Worm (Caenorhabditis elegans) whole organism, late embryonic: ENCODE data around the gene C15C8.6.

Experiments
- F13H6.1 ChIP-seq: sonication (generic microtip); optimal IDR thresholded peaks from 2 replicates; lab custom pipeline; 2016; ENCODE audit warnings: missing genetic modification characterization, missing compliant biosample characterization
- K02D7.2 ChIP-seq: sonication (generic microtip); optimal IDR thresholded peaks from 2 replicates; lab custom pipeline; 2017; ENCODE audit warnings: mild to moderate bottlenecking, missing genetic modification characterization, missing compliant biosample characterization
- T23F11.4 ChIP-seq: fragments of 200-800 bp; sonication (Bioruptor generic); optimal IDR thresholded peaks from 2 replicates; lab custom pipeline; 2018; ENCODE audit warnings: mild to moderate bottlenecking, missing genetic modification characterization, missing compliant biosample characterization
- ahr-1 ChIP-seq: sonication (generic microtip); optimal IDR thresholded peaks from 2 replicates; lab custom pipeline; 2016; ENCODE audit warnings: missing genetic modification characterization, missing compliant biosample characterization
- ama-1 ChIP-seq: fragments of 150-350 bp; optimal IDR thresholded peaks from 2 replicates; lab custom pipeline; 2014
- ceh-19 ChIP-seq: fragments of 200-800 bp; sonication (Bioruptor generic); optimal IDR thresholded peaks from 2 replicates; lab custom pipeline; 2018; ENCODE audit warnings: mild to moderate bottlenecking, missing genetic modification characterization, missing compliant biosample characterization
- ceh-22 ChIP-seq: sonication (generic microtip); optimal IDR thresholded peaks from 2 replicates; lab custom pipeline; 2017; ENCODE audit warnings: missing biosample characterization, missing genetic modification characterization
- ceh-30 ChIP-seq: fragments of 150-350 bp; optimal IDR thresholded peaks from 2 replicates; lab custom pipeline; 2014; ENCODE audit warnings: missing biosample characterization, missing genetic modification characterization
- ceh-34 ChIP-seq: sonication (generic microtip); optimal IDR thresholded peaks from 2 replicates; lab custom pipeline; 2016; ENCODE audit warnings: mild to moderate bottlenecking, missing genetic modification characterization, missing compliant biosample characterization
- ceh-45 ChIP-seq: fragments of 200-800 bp; sonication (Bioruptor generic); IDR thresholded peaks from 2 replicates; pipeline ENCODE4 v1.3.6; 2022; ENCODE audit warnings: missing genetic modification reagents, missing genetic modification characterization, missing compliant biosample characterization
- che-1 ChIP-seq: sonication (generic microtip); optimal IDR thresholded peaks from 2 replicates; lab custom pipeline; 2016; ENCODE audit warnings: mild to moderate bottlenecking, missing genetic modification characterization, missing compliant biosample characterization
- dmd-4 ChIP-seq: sonication (generic microtip); optimal IDR thresholded peaks from 2 replicates; lab custom pipeline; 2016; ENCODE audit warnings: borderline replicate concordance, missing genetic modification characterization, missing compliant biosample characterization
- elt-2 ChIP-seq: sonication (generic microtip); optimal IDR thresholded peaks from 2 replicates; lab custom pipeline; 2016; ENCODE audit warnings: missing genetic modification reagents, missing genetic modification characterization, missing compliant biosample characterization
- elt-4 ChIP-seq: sonication (generic microtip); optimal IDR thresholded peaks from 2 replicates; lab custom pipeline; 2016; ENCODE audit warnings: missing genetic modification characterization, missing compliant biosample characterization
- ets-4 ChIP-seq: sonication (generic microtip); optimal IDR thresholded peaks from 2 replicates; lab custom pipeline; 2016; ENCODE audit warnings: missing genetic modification characterization, missing compliant biosample characterization
- fkh-10 ChIP-seq: fragments of 150-350 bp; optimal IDR thresholded peaks from 2 replicates; lab custom pipeline; 2014; ENCODE audit warnings: missing biosample characterization, missing genetic modification reagents, missing genetic modification characterization
- hlh-13 ChIP-seq: fragments of 200-800 bp; sonication (Bioruptor generic); optimal IDR thresholded peaks from 2 replicates; lab custom pipeline; 2018; ENCODE audit warnings: mild to moderate bottlenecking, missing genetic modification characterization, missing compliant biosample characterization
- hlh-30 ChIP-seq: sonication (generic microtip); optimal IDR thresholded peaks from 2 replicates; lab custom pipeline; 2017; ENCODE audit warnings: antibody characterized with exemption, missing genetic modification characterization, missing compliant biosample characterization; ENCODE audit not compliant: insufficient read depth
- hlh-8 ChIP-seq: sonication (generic microtip); optimal IDR thresholded peaks from 2 replicates; lab custom pipeline; 2016; ENCODE audit warnings: missing genotype, missing genetic modification characterization, missing compliant biosample characterization
- mec-3 ChIP-seq: sonication (generic microtip); optimal IDR thresholded peaks from 2 replicates; lab custom pipeline; 2016; ENCODE audit warnings: borderline replicate concordance, missing genetic modification characterization, missing compliant biosample characterization
- nhr-232 ChIP-seq: sonication (generic microtip); optimal IDR thresholded peaks from 2 replicates; lab custom pipeline; 2016; ENCODE audit warnings: missing genetic modification characterization, missing compliant biosample characterization
- pag-3 ChIP-seq: sonication (generic microtip); optimal IDR thresholded peaks from 2 replicates; lab custom pipeline; 2016; ENCODE audit warnings: missing compliant biosample characterization, missing genetic modification characterization, borderline replicate concordance
- pat-9 ChIP-seq: fragments of 200-800 bp; sonication (Bioruptor generic); optimal IDR thresholded peaks from 2 replicates; lab custom pipeline; 2018; ENCODE audit warnings: mild to moderate bottlenecking, missing genetic modification characterization, moderate library complexity, missing compliant biosample characterization
- pax-1 ChIP-seq: fragments of 150-350 bp; optimal IDR thresholded peaks from 2 replicates; lab custom pipeline; 2014; ENCODE audit warnings: missing biosample characterization, missing genetic modification characterization
- pros-1 ChIP-seq: fragments of 150-350 bp; optimal IDR thresholded peaks from 2 replicates; lab custom pipeline; 2014; ENCODE audit warnings: missing biosample characterization, missing genetic modification reagents, missing genetic modification characterization
- sox-2 ChIP-seq: fragments of 200-800 bp; sonication (Bioruptor generic); IDR thresholded peaks from 2 replicates; pipeline ENCODE4 v1.3.6; 2022; ENCODE audit warnings: missing genetic modification reagents, missing genetic modification characterization, missing compliant biosample characterization
- tbx-2 ChIP-seq: sonication (generic microtip); optimal IDR thresholded peaks from 2 replicates; lab custom pipeline; 2016; ENCODE audit warnings: missing genetic modification characterization, missing compliant biosample characterization
- tbx-7 ChIP-seq: sonication (generic microtip); optimal IDR thresholded peaks from 2 replicates; lab custom pipeline; 2016; ENCODE audit warnings: missing genotype, missing genetic modification characterization, missing compliant biosample characterization
- ttx-3 ChIP-seq: sonication (generic microtip); optimal IDR thresholded peaks from 2 replicates; lab custom pipeline; 2016; ENCODE audit warnings: missing genetic modification reagents, missing genetic modification characterization, missing compliant biosample characterization
- unc-42 ChIP-seq: sonication (generic microtip); optimal IDR thresholded peaks from 2 replicates; lab custom pipeline; 2016; ENCODE audit warnings: missing genotype, missing genetic modification characterization, missing compliant biosample characterization
- unc-86 ChIP-seq: sonication (generic microtip); optimal IDR thresholded peaks from 2 replicates; lab custom pipeline; 2016; ENCODE audit warnings: missing genetic modification characterization, missing compliant biosample characterization
- ztf-16 ChIP-seq: sonication (generic microtip); optimal IDR thresholded peaks from 2 replicates; lab custom pipeline; 2017; ENCODE audit warnings: missing genetic modification characterization, missing compliant biosample characterization

The C15C8.6 gene

ce11 chrV:12751495-12752050 lies at the start of gene C15C8.6:
Gene C15C8.6, minus strand, starts transcription at chrV:12751545.
- no peak for TF ChIP-seq unc-86
- no peak for TF ChIP-seq pax-1 (tag; lab: Kevin White, UChicago)
- TF ChIP-seq tbx-7 (tag; lab: Kevin White, UChicago) = no peak

- no peak for TF ChIP-seq dmd-4
- no peak for TF ChIP-seq elt-2 (tag; lab: Kevin White, UChicago)
- TF ChIP-seq ceh-22 (tag; lab: Kevin White, UChicago) = no peak
- TF ChIP-seq ceh-30 (tag; lab: Kevin White, UChicago) = no peak
Measured at ce11 chrV:12800171-12800570, 48.8 kb upstream of the C15C8.6 start, which contains the start of gene ugt-3. Gene ugt-3, minus strand, starts transcription at chrV:12800271.

ce11 chrV:12797992-12798391 lies 46.6 kb upstream of the C15C8.6 start, which contains the start of gene ugt-6:
Gene ugt-6, minus strand, starts transcription at chrV:12798224.
- TF ChIP-seq T23F11.4 = no peak

- TF ChIP-seq ttx-3 (tag; lab: Kevin White, UChicago) = no peak
- TF ChIP-seq ama-1 (lab: Kevin White, UChicago) = no peak
- TF ChIP-seq che-1 (tag; lab: Kevin White, UChicago) = no peak
- TF ChIP-seq T23F11.4 = no peak
- TF ChIP-seq hlh-8 (tag; lab: Kevin White, UChicago) = no peak
- TF ChIP-seq K02D7.2 (tag; lab: Kevin White, UChicago) = no peak
- no peak for TF ChIP-seq hlh-30 (tag; lab: Kevin White, UChicago)
- no peak for TF ChIP-seq nhr-232 (tag; lab: Kevin White, UChicago)
- no peak for TF ChIP-seq mec-3 (tag; lab: Kevin White, UChicago)
Measured at ce11 chrV:12796908-12797490, 45.7 kb upstream of the C15C8.6 start.

ce11 chrV:12795927-12796326 lies 44.6 kb upstream of the C15C8.6 start:
- peak; percentile 16 for TF ChIP-seq elt-2 (tag; lab: Kevin White, UChicago)
- TF ChIP-seq pag-3 (tag; lab: Kevin White, UChicago) = no peak

- TF ChIP-seq fkh-10 (GFP tag; lab: Kevin White, UChicago) = no peak
- TF ChIP-seq elt-2 (tag; lab: Kevin White, UChicago) = peak; percentile 21
- no peak for TF ChIP-seq pat-9
- TF ChIP-seq pax-1 (tag; lab: Kevin White, UChicago) = no peak
Measured at ce11 chrV:12795196-12795595, 43.9 kb upstream of the C15C8.6 start, which contains the start of gene ugt-4. Gene ugt-4, minus strand, starts transcription at chrV:12795336.

- TF ChIP-seq ahr-1 (tag; lab: Kevin White, UChicago) (no peak), che-1 (tag; lab: Kevin White, UChicago) (no peak), elt-4 (tag; lab: Kevin White, UChicago) (no peak), ets-4 (tag; lab: Kevin White, UChicago) (no peak), pros-1 (tag; lab: Kevin White, UChicago) (no peak), unc-86 (no peak), ceh-45 (no peak), sox-2 (GFP tag; lab: Robert Waterston, UW) (no peak), hlh-13 (GFP tag; lab: Kevin White, UChicago) (no peak), F13H6.1 (no peak), ama-1 (lab: Kevin White, UChicago) (no peak), unc-42 (tag; lab: Kevin White, UChicago) (no peak), ceh-19 (GFP tag; lab: Kevin White, UChicago) (no peak), ceh-34 (tag; lab: Kevin White, UChicago) (no peak), ztf-16 (tag; lab: Kevin White, UChicago) (no peak), ttx-3 (tag; lab: Kevin White, UChicago) (no peak), pag-3 (tag; lab: Kevin White, UChicago) (no peak), tbx-2 (no peak)
Measured at ce11 chrV:12792752-12793151, 41.4 kb upstream of the C15C8.6 start, which contains the start of gene ugt-5. Gene ugt-5, minus strand, starts transcription at chrV:12792965.
